Fruit fly (Drosophila melanogaster) whole organism, embryonic: Measurements from ENCODE around the gene CG5768.

Experiments used
- BEAF-32 ChIP-seq: fragments of 200-800 bp; sonication (Bioruptor generic); optimal IDR thresholded peaks from 3 replicates; lab custom pipeline; 2017; ENCODE audit warnings: missing biosample characterization, missing genetic modification characterization, mild to moderate bottlenecking, moderate library complexity, missing genetic modification reagents
- Bgb ChIP-seq: fragments of 200-800 bp; sonication (Bioruptor generic); IDR thresholded peaks from 2 replicates; pipeline ENCODE4 v1.3.6; 2022; ENCODE audit warnings: missing biosample characterization, missing genetic modification characterization; ENCODE audit not compliant: partially characterized antibody
- BtbVII ChIP-seq: fragments of 200-800 bp; sonication (Bioruptor generic); optimal IDR thresholded peaks from 3 replicates; lab custom pipeline; 2017; ENCODE audit warnings: missing biosample characterization, mild to moderate bottlenecking, missing genetic modification characterization
- CG10267 ChIP-seq: fragments of 200-800 bp; sonication (Bioruptor generic); optimal IDR thresholded peaks from 2 replicates; lab custom pipeline; 2018; ENCODE audit warnings: missing biosample characterization, mild to moderate bottlenecking, missing genetic modification characterization, moderate library complexity
- CG12659 ChIP-seq: fragments of 200-800 bp; sonication (Bioruptor generic); optimal IDR thresholded peaks from 3 replicates; lab custom pipeline; 2017; ENCODE audit warnings: mild to moderate bottlenecking, missing biosample characterization, missing genetic modification reagents, missing genetic modification characterization
- CG15479 ChIP-seq: fragments of 200-800 bp; sonication (Bioruptor generic); optimal IDR thresholded peaks from 3 replicates; lab custom pipeline; 2019; ENCODE audit warnings: missing biosample characterization, mild to moderate bottlenecking, missing genetic modification characterization, moderate library complexity
- CG1602 ChIP-seq: fragments of 200-800 bp; sonication (Bioruptor generic); optimal IDR thresholded peaks from 3 replicates; lab custom pipeline; 2016; ENCODE audit warnings: missing biosample characterization, missing genetic modification characterization
- CG1832 ChIP-seq: fragments of 200-800 bp; sonication (Bioruptor generic); optimal IDR thresholded peaks from 2 replicates; lab custom pipeline; 2017; ENCODE audit warnings: missing biosample characterization, mild to moderate bottlenecking, missing genetic modification characterization, inconsistent platforms
- CG18599 ChIP-seq: fragments of 200-800 bp; sonication (Bioruptor generic); optimal IDR thresholded peaks from 3 replicates; lab custom pipeline; 2017; ENCODE audit warnings: missing biosample characterization, missing genetic modification characterization, mild to moderate bottlenecking, moderate library complexity, missing genetic modification reagents
- CG3847 ChIP-seq: fragments of 200-800 bp; sonication (Bioruptor generic); IDR thresholded peaks from 2 replicates; pipeline ENCODE4 v1.3.6; 2022; ENCODE audit warnings: missing biosample characterization, missing genetic modification characterization
- CG4328 ChIP-seq: fragments of 200-800 bp; sonication (Bioruptor generic); optimal IDR thresholded peaks from 3 replicates; lab custom pipeline; 2017; ENCODE audit warnings: missing biosample characterization, missing genetic modification reagents, missing genetic modification characterization
- CG4360 ChIP-seq: fragments of 200-800 bp; sonication (Bioruptor generic); IDR thresholded peaks from 2 replicates; pipeline ENCODE4 v1.3.6; 2022; ENCODE audit warnings: missing biosample characterization, missing genetic modification characterization
- CG6689 ChIP-seq: fragments of 200-800 bp; sonication (Bioruptor generic); IDR thresholded peaks from 2 replicates; pipeline ENCODE4 v1.3.6; 2022; ENCODE audit warnings: missing biosample characterization, missing genetic modification characterization
- CG7556 ChIP-seq: fragments of 200-800 bp; sonication (Bioruptor generic); optimal IDR thresholded peaks from 2 replicates; lab custom pipeline; 2017; ENCODE audit warnings: missing biosample characterization, mild to moderate bottlenecking, missing genetic modification characterization
- CG7963 ChIP-seq: fragments of 200-800 bp; sonication (Bioruptor generic); IDR thresholded peaks from 3 replicates; pipeline ENCODE4 v1.3.6; 2022; ENCODE audit warnings: missing biosample characterization, missing genetic modification characterization; ENCODE audit not compliant: partially characterized antibody
- CHES-1-like ChIP-seq: fragments of 200-800 bp; sonication (Bioruptor generic); optimal IDR thresholded peaks from 2 replicates; lab custom pipeline; 2016; ENCODE audit warnings: missing biosample characterization, missing genetic modification characterization
- D19A ChIP-seq: fragments of 200-800 bp; optimal IDR thresholded peaks from 3 replicates; lab custom pipeline; 2019; ENCODE audit warnings: missing biosample characterization, mild to moderate bottlenecking, missing genetic modification characterization, moderate library complexity
- Drgx ChIP-seq: fragments of 200-800 bp; sonication (Bioruptor generic); IDR thresholded peaks from 2 replicates; pipeline ENCODE4 v1.3.6; 2022; ENCODE audit warnings: missing biosample characterization, missing genetic modification characterization
- Ets65A ChIP-seq: fragments of 200-800 bp; sonication (Bioruptor generic); peaks from one replicate; lab custom pipeline; 2016; ENCODE audit warnings: missing biosample characterization, missing genetic modification characterization
- Fer2 ChIP-seq: fragments of 200-800 bp; sonication (Bioruptor generic); optimal IDR thresholded peaks from 2 replicates; lab custom pipeline; 2018; ENCODE audit warnings: missing biosample characterization, mild to moderate bottlenecking, missing genetic modification characterization, moderate library complexity
- HmgD ChIP-seq: fragments of 200-800 bp; sonication (Bioruptor generic); optimal IDR thresholded peaks from 3 replicates; lab custom pipeline; 2016; ENCODE audit warnings: missing biosample characterization, missing genetic modification characterization
- Hmr ChIP-seq: fragments of 200-800 bp; sonication (Bioruptor generic); optimal IDR thresholded peaks from 3 replicates; lab custom pipeline; 2017; ENCODE audit warnings: mild to moderate bottlenecking, missing biosample characterization, missing genetic modification reagents, missing genetic modification characterization
- Med ChIP-seq: fragments of 200-800 bp; sonication (Bioruptor generic); peaks from one replicate; lab custom pipeline; 2016; ENCODE audit warnings: missing biosample characterization, missing genetic modification characterization, mild to moderate bottlenecking, inconsistent platforms, moderate library complexity
- Nf-YA ChIP-seq: fragments of 200-800 bp; sonication (Bioruptor generic); IDR thresholded peaks from 2 replicates; pipeline ENCODE4 v1.3.6; 2022; ENCODE audit warnings: missing biosample characterization, missing genetic modification characterization
- Sox102F ChIP-seq: fragments of 200-800 bp; sonication (Bioruptor generic); optimal IDR thresholded peaks from 2 replicates; lab custom pipeline; 2018; ENCODE audit warnings: missing biosample characterization, mild to moderate bottlenecking, missing genetic modification characterization, moderate library complexity
- Sry-δ ChIP-seq: fragments of 200-800 bp; sonication (Bioruptor generic); optimal IDR thresholded peaks from 2 replicates; lab custom pipeline; 2016; ENCODE audit warnings: missing biosample characterization, missing genetic modification characterization
- ac ChIP-seq: fragments of 200-800 bp; sonication (Bioruptor generic); optimal IDR thresholded peaks from 3 replicates; lab custom pipeline; 2017; ENCODE audit warnings: missing biosample characterization, mild to moderate bottlenecking, missing genetic modification characterization
- al ChIP-seq: fragments of 200-800 bp; sonication (Bioruptor generic); IDR thresholded peaks from 2 replicates; pipeline ENCODE4 v1.3.6; 2022; ENCODE audit warnings: missing biosample characterization, missing genetic modification characterization
- az2 ChIP-seq: fragments of 200-800 bp; sonication (Bioruptor generic); optimal IDR thresholded peaks from 3 replicates; lab custom pipeline; 2016; ENCODE audit warnings: missing biosample characterization, missing genetic modification characterization
- crp ChIP-seq, 2 experiments: fragments of 200-800 bp; sonication (Bioruptor generic); optimal IDR thresholded peaks; 2 replicates in 1 of 2; 3 replicates in 1 of 2; lab custom pipeline; 2017; ENCODE audit warnings: missing biosample characterization in 2 of 2, missing genetic modification characterization in 2 of 2, mild to moderate bottlenecking in 1 of 2, moderate library complexity in 1 of 2
- dpn ChIP-seq, 2 experiments: fragments of 200-800 bp; sonication (Bioruptor generic); optimal IDR thresholded peaks; 3 replicates each; lab custom pipeline; 2016; ENCODE audit warnings: missing biosample characterization in 2 of 2, missing genetic modification characterization in 2 of 2
- grn ChIP-seq: fragments of 200-800 bp; sonication (Bioruptor generic); optimal IDR thresholded peaks from 3 replicates; lab custom pipeline; 2017; ENCODE audit warnings: missing biosample characterization, missing genetic modification characterization
- hbn ChIP-seq: fragments of 200-800 bp; sonication (Bioruptor generic); IDR thresholded peaks from 2 replicates; pipeline ENCODE4 v1.3.6; 2022; ENCODE audit warnings: missing biosample characterization, missing genetic modification characterization; ENCODE audit not compliant: partially characterized antibody
- her ChIP-seq: fragments of 200-800 bp; sonication (Bioruptor generic); optimal IDR thresholded peaks from 2 replicates; lab custom pipeline; 2016; ENCODE audit warnings: missing biosample characterization, missing genetic modification characterization
- nerfin-2 ChIP-seq: fragments of 200-800 bp; sonication (Bioruptor generic); IDR thresholded peaks from 2 replicates; pipeline ENCODE4 v1.3.6; 2022; ENCODE audit warnings: missing biosample characterization, missing genetic modification characterization; ENCODE audit not compliant: partially characterized antibody
- phol ChIP-seq: fragments of 200-800 bp; sonication (Bioruptor generic); optimal IDR thresholded peaks from 3 replicates; lab custom pipeline; 2018; ENCODE audit warnings: missing biosample characterization, mild to moderate bottlenecking, missing genetic modification characterization, moderate library complexity
- sc ChIP-seq, 3 experiments: fragments of >200 bp in 2 of 3; fragments of 200-800 bp in 1 of 3; sonication (Bioruptor generic) in 1 of 3; optimal IDR thresholded peaks; 2 replicates in 2 of 3; 3 replicates in 1 of 3; lab custom pipeline; 2017; ENCODE audit warnings: mild to moderate bottlenecking in 1 of 3, missing biosample characterization in 1 of 3, missing genetic modification characterization in 1 of 3, missing genetic modification reagents in 1 of 3
- stwl ChIP-seq: fragments of 200-800 bp; sonication (Bioruptor generic); optimal IDR thresholded peaks from 3 replicates; lab custom pipeline; 2018; ENCODE audit warnings: missing biosample characterization, mild to moderate bottlenecking, missing genetic modification characterization, moderate library complexity
- tna ChIP-seq: fragments of 200-800 bp; sonication (Bioruptor generic); IDR thresholded peaks from 2 replicates; pipeline ENCODE4 v1.3.6; 2022; ENCODE audit warnings: missing biosample characterization, missing genetic modification characterization; ENCODE audit not compliant: partially characterized antibody
- vvl ChIP-seq: fragments of 200-800 bp; sonication (Bioruptor generic); IDR thresholded peaks from 2 replicates; pipeline ENCODE4 v1.3.6; 2022; ENCODE audit warnings: missing biosample characterization, missing genetic modification characterization

The CG5768 gene

dm6 chr3R:24367120-24367519 is 23.0 kb downstream of the CG5768 start, which contains the start of gene CG42811:
Gene CG42811, minus strand, starts transcription at chr3R:24367220.
- TF ChIP-seq CG10267 (tag; lab: Kevin White, UChicago) = no peak
- no peak for TF ChIP-seq CG1832 (GFP tag; lab: Kevin White, UChicago)
- no peak for TF ChIP-seq CG1602 (GFP tag; lab: Kevin White, UChicago)
- no peak for TF ChIP-seq hbn (GFP tag; lab: Robert Waterston, UW)
- no peak for TF ChIP-seq az2 (GFP tag; lab: Kevin White, UChicago)
- TF ChIP-seq Drgx (GFP tag; lab: Robert Waterston, UW) = no peak
- TF ChIP-seq Ets65A (GFP tag; lab: Kevin White, UChicago) = peak; percentile 5
- no peak for TF ChIP-seq CG3847

DNA sequence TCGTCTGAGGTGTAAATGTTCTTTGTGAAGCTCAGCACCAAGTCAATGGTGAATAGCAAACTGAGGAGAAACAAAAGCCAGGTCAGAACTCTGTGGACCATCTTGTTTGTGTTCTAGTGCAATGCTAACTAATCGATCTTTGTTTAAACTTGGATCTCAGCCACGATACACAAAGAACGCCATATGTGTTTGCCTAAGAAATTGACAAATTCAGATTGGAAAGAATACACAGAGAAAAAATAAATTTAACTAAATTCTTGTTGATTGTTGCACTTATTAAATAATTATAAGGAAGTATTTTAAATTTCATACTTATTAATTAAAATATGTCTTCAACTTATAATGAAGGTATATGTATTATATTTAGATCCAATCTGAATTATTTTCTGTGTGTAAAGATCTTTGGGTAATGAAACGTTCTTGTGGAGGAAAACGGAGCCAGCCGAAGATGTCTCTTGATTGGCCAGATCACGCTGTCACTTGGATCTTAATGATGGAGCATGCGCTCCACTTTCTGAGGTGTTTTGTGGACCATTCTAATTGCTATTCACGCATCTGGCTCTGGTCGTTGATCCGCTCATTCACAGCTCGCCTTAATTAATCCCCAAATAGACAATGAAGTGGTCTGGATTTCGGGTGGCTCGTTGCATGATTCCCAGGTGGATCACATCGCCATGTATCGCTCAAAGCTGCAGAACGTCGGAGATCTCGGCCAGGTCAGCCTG is 25.1 kb downstream of the CG5768 start, which contains the start of the genes CG17784 and CG13613:
TSS of gene CG17784 (minus strand) at position 101 of the 725 bp plus-strand sequence.
TSS of gene CG13613 (plus strand) at position 675 of the 725 bp plus-strand sequence.
- TF ChIP-seq ac (no peak), Fer2 (tag; lab: Kevin White, UChicago) (no peak)

DNA sequence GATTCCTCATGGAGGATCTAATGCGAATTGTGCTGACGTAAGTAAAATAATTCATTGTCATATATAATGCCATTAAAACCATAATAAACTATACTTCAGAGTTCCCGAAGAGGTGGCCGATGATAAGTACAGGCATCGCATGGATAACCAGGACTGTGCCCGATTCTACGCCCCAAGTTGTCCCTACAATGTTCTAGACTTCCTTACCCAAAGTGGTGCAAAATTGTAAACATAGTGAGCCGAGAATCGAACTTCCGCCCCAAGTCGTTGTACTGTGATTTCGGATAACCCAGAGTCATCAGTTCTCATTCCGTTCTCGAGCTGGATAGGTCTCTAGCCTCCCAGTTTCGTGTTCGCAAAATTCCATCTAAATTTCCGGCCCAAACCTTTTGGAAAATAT is 27.3 kb downstream of the CG5768 start, which contains the start of gene CG33340:
TSS of gene CG33340 (plus strand) at position 301 of the 400 bp plus-strand sequence.
- TF ChIP-seq nerfin-2 (GFP tag; lab: Robert Waterston, UW) = no peak
- TF ChIP-seq CG6689 = no peak
- TF ChIP-seq dpn (GFP tag; optimal IDR thresholded peaks at IDR 0.05; lab: Kevin White, UChicago) = no peak
- TF ChIP-seq Bgb (GFP tag; lab: Robert Waterston, UW) = no peak
- no peak for TF ChIP-seq Nf-YA (GFP tag; lab: Robert Waterston, UW)
- no peak for TF ChIP-seq crp (GFP tag; optimal IDR thresholded peaks at IDR 0.05; lab: Kevin White, UChicago)
- no peak for TF ChIP-seq CG15479 (GFP tag; lab: Kevin White, UChicago)

DNA sequence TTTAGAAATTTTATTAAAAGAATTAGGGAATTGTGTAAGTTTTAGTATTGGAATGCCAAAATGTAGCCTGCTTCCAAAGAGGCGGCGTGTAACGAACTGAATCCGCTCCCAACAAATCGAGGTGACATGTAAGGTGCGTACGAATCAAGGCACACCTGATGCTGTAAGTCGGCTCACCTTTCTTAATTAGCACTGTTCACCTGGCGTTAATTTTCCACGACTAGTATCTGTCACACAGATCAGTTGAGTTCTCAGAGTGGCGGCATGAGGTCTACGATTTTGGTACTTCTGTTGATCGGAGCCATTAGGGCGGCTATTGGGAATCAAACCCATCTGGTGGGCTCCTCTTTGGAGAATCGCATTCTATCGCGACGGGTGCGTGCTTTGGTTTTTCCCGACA is 28.6 kb downstream of the CG5768 start, which contains the start of the genes CG5762 and CG33339:
TSS of gene CG5762 (minus strand) at position 101 of the 400 bp plus-strand sequence.
TSS of gene CG33339 (plus strand) at position 265 of the 400 bp plus-strand sequence.
- TF ChIP-seq stwl (tag; lab: Kevin White, UChicago) (no peak), CHES-1-like (GFP tag; lab: Kevin White, UChicago) (no peak)

dm6 chr3R:24359957-24360356 is 30.2 kb downstream of the CG5768 start, which contains the start of gene CG18528:
Gene CG18528, minus strand, starts transcription at chr3R:24360144.
- TF ChIP-seq tna (GFP tag; lab: Robert Waterston, UW) (no peak), Sox102F (no peak), CG4360 (GFP tag; lab: Robert Waterston, UW) (peak; percentile 12; the same call in 1 of the 2 replicates), CG4328 (GFP tag; lab: Kevin White, UChicago) (no peak), Hmr (no peak), Sry-δ (no peak), CG18599 (no peak), grn (GFP tag; lab: Kevin White, UChicago) (no peak), BtbVII (GFP tag; lab: Kevin White, UChicago) (no peak), CG7963 (no peak), CG12659 (GFP tag; lab: Kevin White, UChicago) (peak; percentile 39), Med (GFP tag; lab: Kevin White, UChicago) (peak; percentile 86), HmgD (peak; percentile 50), CG7556 (GFP tag; lab: Kevin White, UChicago) (no peak), al (GFP tag; lab: Robert Waterston, UW) (no peak), BEAF-32 (peak; percentile 59), phol (tag; lab: Kevin White, UChicago) (peak; percentile 47), sc (optimal IDR thresholded peaks at IDR 0.05; lab: Kevin White, UChicago) (no peak), sc (GFP tag; optimal IDR thresholded peaks at IDR 0.05; lab: Kevin White, UChicago) (no peak), D19A (tag; lab: Kevin White, UChicago) (no peak), vvl (GFP tag; lab: Robert Waterston, UW) (0 out of 2 replicates have a peak, but pooled peaks have one; percentile 10), her (GFP tag; lab: Kevin White, UChicago) (peak; percentile 82)
